Worm (Caenorhabditis elegans) whole organism, late embryonic: ENCODE data around the gene nmur-1.
A peak's percentile ranks its signal among the peaks of the same experiment; 100 is the strongest.

Source experiments
- K09A11.1 ChIP-seq: sonication (generic microtip); optimal IDR thresholded peaks from 2 replicates; lab custom pipeline; 2017; ENCODE audit warnings: antibody characterized with exemption, mild to moderate bottlenecking, missing genetic modification characterization, missing compliant biosample characterization; ENCODE audit not compliant: insufficient read depth
- T23F11.4 ChIP-seq: fragments of 200-800 bp; sonication (Bioruptor generic); optimal IDR thresholded peaks from 2 replicates; lab custom pipeline; 2018; ENCODE audit warnings: mild to moderate bottlenecking, missing genetic modification characterization, missing compliant biosample characterization
- ama-1 ChIP-seq: fragments of 150-350 bp; optimal IDR thresholded peaks from 2 replicates; lab custom pipeline; 2014
- ceh-2 ChIP-seq: sonication (generic microtip); optimal IDR thresholded peaks from 2 replicates; lab custom pipeline; 2016; ENCODE audit warnings: missing genotype, missing genetic modification characterization, missing compliant biosample characterization
- elt-4 ChIP-seq: sonication (generic microtip); optimal IDR thresholded peaks from 2 replicates; lab custom pipeline; 2016; ENCODE audit warnings: missing genetic modification characterization, missing compliant biosample characterization
- hlh-15 ChIP-seq: sonication (generic microtip); optimal IDR thresholded peaks from 2 replicates; lab custom pipeline; 2016; ENCODE audit warnings: missing genetic modification characterization, missing compliant biosample characterization
- hlh-8 ChIP-seq: sonication (generic microtip); optimal IDR thresholded peaks from 2 replicates; lab custom pipeline; 2016; ENCODE audit warnings: missing genotype, missing genetic modification characterization, missing compliant biosample characterization
- lin-11 ChIP-seq: fragments of 200-800 bp; sonication (Bioruptor generic); optimal IDR thresholded peaks from 2 replicates; lab custom pipeline; 2018; ENCODE audit warnings: mild to moderate bottlenecking, missing genetic modification characterization, missing compliant biosample characterization
- madf-2 ChIP-seq: sonication (generic microtip); optimal IDR thresholded peaks from 2 replicates; lab custom pipeline; 2017; ENCODE audit warnings: missing genetic modification characterization, missing compliant biosample characterization
- pqm-1 ChIP-seq: sonication (generic microtip); optimal IDR thresholded peaks from 2 replicates; lab custom pipeline; 2016; ENCODE audit warnings: missing genetic modification characterization, missing compliant biosample characterization
- sox-2 ChIP-seq: fragments of 200-800 bp; sonication (Bioruptor generic); IDR thresholded peaks from 2 replicates; pipeline ENCODE4 v1.3.6; 2022; ENCODE audit warnings: missing genetic modification reagents, missing genetic modification characterization, missing compliant biosample characterization
- unc-3 ChIP-seq, 2 experiments: fragments of 200-800 bp in 1 of 2; sonication (Bioruptor generic) in 1 of 2; sonication (generic microtip) in 1 of 2; conservative IDR thresholded peaks in 1 of 2; optimal IDR thresholded peaks in 1 of 2; 2 replicates each; pipeline versions ENCODE4 v1.3.6 to Lab custom; 2016 to 2022; ENCODE audit warnings: missing compliant biosample characterization in 2 of 2, missing genetic modification characterization in 2 of 2, missing genetic modification reagents in 1 of 2

ce11 chrX:8971461-8971860 lies 9.3 kb upstream of the nmur-1 start:
- TF ChIP-seq ama-1 (no peak), unc-3 (GFP tag; conservative IDR thresholded peaks at IDR 0.05; lab: Robert Waterston, UW) (no peak), unc-3 (tag; optimal IDR thresholded peaks at IDR 0.05; lab: Kevin White, UChicago) (no peak), T23F11.4 (GFP tag; lab: Kevin White, UChicago) (peak; percentile 19), K09A11.1 (no peak), pqm-1 (tag; lab: Kevin White, UChicago) (no peak), hlh-15 (tag; lab: Kevin White, UChicago) (no peak), madf-2 (tag; lab: Kevin White, UChicago) (peak; percentile 1), lin-11 (tag; lab: Kevin White, UChicago) (peak; percentile 39), ceh-2 (peak; percentile 27), sox-2 (GFP tag; lab: Robert Waterston, UW) (no peak), elt-4 (tag; lab: Kevin White, UChicago) (no peak), hlh-8 (tag; lab: Kevin White, UChicago) (peak; percentile 8)
